Worm (Caenorhabditis elegans) whole organism, L4/young adult: ENCODE measurements around the gene H12D21.10.

ENCODE experiments used
- W03F9.2 ChIP-seq: fragments of 150-350 bp; optimal IDR thresholded peaks from 2 replicates; lab custom pipeline; 2014; ENCODE audit warnings: missing biosample characterization, missing genetic modification characterization
- dao-5 ChIP-seq: sonication (generic microtip); optimal IDR thresholded peaks from 2 replicates; lab custom pipeline; 2016; ENCODE audit warnings: missing genotype, missing genetic modification characterization, moderate library complexity, missing compliant biosample characterization
- him-1 ChIP-seq: sonication (generic microtip); optimal IDR thresholded peaks from 2 replicates; lab custom pipeline; 2016; ENCODE audit warnings: missing genotype, missing genetic modification reagents, missing genetic modification characterization, missing compliant biosample characterization

DNA sequence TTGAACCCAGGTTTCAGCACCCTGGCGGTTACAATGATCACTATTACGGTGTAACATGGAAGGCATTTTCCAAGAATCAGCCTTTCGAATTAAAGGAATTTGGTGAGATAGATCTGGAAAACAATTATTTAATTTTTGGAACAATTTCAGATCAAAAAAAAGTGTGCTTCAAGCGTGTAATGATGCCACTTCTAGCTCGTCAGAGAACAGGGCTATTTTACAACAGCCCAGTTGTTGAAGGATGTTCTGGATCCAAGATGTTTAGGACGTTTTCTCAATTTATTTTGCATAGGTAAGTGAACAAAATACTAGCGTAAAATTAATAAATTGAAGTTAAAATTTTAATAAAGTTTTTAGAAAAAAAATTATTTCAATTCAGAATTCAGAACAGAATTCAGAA, 1.3 kb downstream of the H12D21.10 start:
- no peak for TF ChIP-seq W03F9.2 (tag; lab: Kevin White, UChicago)
- no peak for TF ChIP-seq him-1 (tag; lab: Kevin White, UChicago)
- TF ChIP-seq dao-5: no peak
